Fruit fly (Drosophila melanogaster) whole organism, embryonic: Measurements from ENCODE around the gene ssp3.

Source experiments
- CG10543 ChIP-seq: fragments of 200-800 bp; sonication (Bioruptor generic); optimal IDR thresholded peaks from 3 replicates; lab custom pipeline; 2017; ENCODE audit warnings: missing biosample characterization, mild to moderate bottlenecking, missing genetic modification characterization, moderate library complexity
- CG12104 ChIP-seq: fragments of 200-800 bp; sonication (Bioruptor generic); optimal IDR thresholded peaks from 3 replicates; lab custom pipeline; 2016; ENCODE audit warnings: missing biosample characterization, missing genetic modification characterization
- CG14965 ChIP-seq: fragments of 200-800 bp; sonication (Bioruptor generic); optimal IDR thresholded peaks from 2 replicates; lab custom pipeline; 2016; ENCODE audit warnings: missing biosample characterization, missing genetic modification characterization, borderline replicate concordance
- CG17385 ChIP-seq: fragments of 200-800 bp; sonication (Bioruptor generic); optimal IDR thresholded peaks from 3 replicates; lab custom pipeline; 2018; ENCODE audit warnings: missing biosample characterization, mild to moderate bottlenecking, missing genetic modification characterization
- CG17829 ChIP-seq: fragments of 200-800 bp; optimal IDR thresholded peaks from 2 replicates; lab custom pipeline; 2019; ENCODE audit warnings: missing biosample characterization, mild to moderate bottlenecking, missing genetic modification characterization, moderate library complexity
- CG1832 ChIP-seq: fragments of 200-800 bp; sonication (Bioruptor generic); optimal IDR thresholded peaks from 2 replicates; lab custom pipeline; 2017; ENCODE audit warnings: missing biosample characterization, mild to moderate bottlenecking, missing genetic modification characterization, inconsistent platforms
- CG18599 ChIP-seq: fragments of 200-800 bp; sonication (Bioruptor generic); optimal IDR thresholded peaks from 3 replicates; lab custom pipeline; 2017; ENCODE audit warnings: missing biosample characterization, missing genetic modification characterization, mild to moderate bottlenecking, moderate library complexity, missing genetic modification reagents
- CG2712 ChIP-seq: fragments of 200-800 bp; optimal IDR thresholded peaks from 3 replicates; lab custom pipeline; 2019; ENCODE audit warnings: missing biosample characterization, mild to moderate bottlenecking, missing genetic modification characterization, moderate library complexity
- CG3163 ChIP-seq: fragments of 200-800 bp; sonication (Bioruptor generic); optimal IDR thresholded peaks from 3 replicates; lab custom pipeline; 2016; ENCODE audit warnings: missing biosample characterization, missing genetic modification characterization
- CG33557 ChIP-seq: fragments of 200-800 bp; sonication (Bioruptor generic); optimal IDR thresholded peaks from 2 replicates; lab custom pipeline; 2019; ENCODE audit warnings: missing biosample characterization, mild to moderate bottlenecking, missing genetic modification characterization, moderate library complexity
- CG3847 ChIP-seq: fragments of 200-800 bp; sonication (Bioruptor generic); IDR thresholded peaks from 2 replicates; pipeline ENCODE4 v1.3.6; 2022; ENCODE audit warnings: missing biosample characterization, missing genetic modification characterization
- CG4707 ChIP-seq: fragments of 200-800 bp; sonication (Bioruptor generic); optimal IDR thresholded peaks from 2 replicates; lab custom pipeline; 2018; ENCODE audit warnings: missing biosample characterization, mild to moderate bottlenecking, missing genetic modification characterization, moderate library complexity
- CG6813 ChIP-seq: fragments of 200-800 bp; sonication (Bioruptor generic); optimal IDR thresholded peaks from 2 replicates; lab custom pipeline; 2017; ENCODE audit warnings: missing biosample characterization, missing genetic modification characterization, mild to moderate bottlenecking, moderate library complexity, missing genetic modification reagents
- CG7556 ChIP-seq: fragments of 200-800 bp; sonication (Bioruptor generic); optimal IDR thresholded peaks from 2 replicates; lab custom pipeline; 2017; ENCODE audit warnings: missing biosample characterization, mild to moderate bottlenecking, missing genetic modification characterization
- CG8290 ChIP-seq, 3 experiments: fragments of 200-800 bp; sonication (Bioruptor generic); optimal IDR thresholded peaks; 2 replicates each; lab custom pipeline; 2016 to 2019; ENCODE audit warnings: missing biosample characterization in 3 of 3, missing genetic modification characterization in 3 of 3, mild to moderate bottlenecking in 2 of 3, moderate library complexity in 1 of 3
- CG8924 ChIP-seq: fragments of 200-800 bp; optimal IDR thresholded peaks from 3 replicates; lab custom pipeline; 2019; ENCODE audit warnings: missing biosample characterization, mild to moderate bottlenecking, missing genetic modification characterization, moderate library complexity
- Dip3 ChIP-seq: fragments of 200-800 bp; sonication (Bioruptor generic); optimal IDR thresholded peaks from 3 replicates; lab custom pipeline; 2016; ENCODE audit warnings: missing biosample characterization, missing genetic modification characterization
- HmgZ ChIP-seq: fragments of 200-800 bp; sonication (Bioruptor generic); optimal IDR thresholded peaks from 2 replicates; lab custom pipeline; 2018; ENCODE audit warnings: missing biosample characterization, mild to moderate bottlenecking, missing genetic modification characterization
- Hmr ChIP-seq: fragments of 200-800 bp; sonication (Bioruptor generic); optimal IDR thresholded peaks from 3 replicates; lab custom pipeline; 2017; ENCODE audit warnings: mild to moderate bottlenecking, missing biosample characterization, missing genetic modification reagents, missing genetic modification characterization
- Lhr ChIP-seq: fragments of 200-800 bp; sonication (Bioruptor generic); optimal IDR thresholded peaks from 3 replicates; lab custom pipeline; 2017; ENCODE audit warnings: mild to moderate bottlenecking, missing biosample characterization, missing genetic modification reagents, missing genetic modification characterization
- NC2α ChIP-seq: fragments of 200-800 bp; sonication (Bioruptor generic); optimal IDR thresholded peaks from 2 replicates; lab custom pipeline; 2016; ENCODE audit warnings: missing biosample characterization, missing genetic modification characterization
- Poxn ChIP-seq: fragments of 200-800 bp; sonication (Bioruptor generic); IDR thresholded peaks from 2 replicates; pipeline ENCODE4 v1.3.6; 2022; ENCODE audit warnings: missing biosample characterization, missing genetic modification characterization
- Sox100B ChIP-seq: fragments of 200-800 bp; sonication (Bioruptor generic); optimal IDR thresholded peaks from 3 replicates; lab custom pipeline; 2018; ENCODE audit warnings: missing biosample characterization, mild to moderate bottlenecking, missing genetic modification characterization
- Sry-δ ChIP-seq: fragments of 200-800 bp; sonication (Bioruptor generic); optimal IDR thresholded peaks from 2 replicates; lab custom pipeline; 2016; ENCODE audit warnings: missing biosample characterization, missing genetic modification characterization
- Taf1 ChIP-seq: fragments of 200-800 bp; sonication (Bioruptor generic); IDR thresholded peaks from 2 replicates; pipeline ENCODE4 v1.3.6; 2022; ENCODE audit warnings: missing biosample characterization, missing genetic modification characterization
- Usf ChIP-seq: fragments of 200-800 bp; sonication (Bioruptor generic); optimal IDR thresholded peaks from 2 replicates; lab custom pipeline; 2017; ENCODE audit warnings: missing genotype, missing biosample characterization, missing genetic modification characterization
- ac ChIP-seq: fragments of 200-800 bp; sonication (Bioruptor generic); optimal IDR thresholded peaks from 3 replicates; lab custom pipeline; 2017; ENCODE audit warnings: missing biosample characterization, mild to moderate bottlenecking, missing genetic modification characterization
- ato ChIP-seq: fragments of 200-800 bp; sonication (Bioruptor generic); IDR thresholded peaks from 2 replicates; pipeline ENCODE4 v1.3.6; 2022; ENCODE audit warnings: missing biosample characterization, missing genetic modification characterization; ENCODE audit not compliant: partially characterized antibody
- bab2 ChIP-seq: fragments of 200-800 bp; sonication (Bioruptor generic); optimal IDR thresholded peaks from 2 replicates; lab custom pipeline; 2016; ENCODE audit warnings: missing biosample characterization, missing genetic modification characterization
- cad ChIP-seq: fragments of >200 bp; optimal IDR thresholded peaks from 2 replicates; lab custom pipeline; 2017; ENCODE audit warnings: missing biosample characterization, missing genetic modification characterization
- crp ChIP-seq, 2 experiments: fragments of 200-800 bp; sonication (Bioruptor generic); optimal IDR thresholded peaks; 2 replicates in 1 of 2; 3 replicates in 1 of 2; lab custom pipeline; 2017; ENCODE audit warnings: missing biosample characterization in 2 of 2, missing genetic modification characterization in 2 of 2, mild to moderate bottlenecking in 1 of 2, moderate library complexity in 1 of 2
- cwo ChIP-seq: fragments of 200-800 bp; sonication (Bioruptor generic); optimal IDR thresholded peaks from 3 replicates; lab custom pipeline; 2017; ENCODE audit warnings: missing biosample characterization, missing genetic modification characterization, mild to moderate bottlenecking, moderate library complexity, missing genetic modification reagents
- dmrt99B ChIP-seq: fragments of 200-800 bp; sonication (Bioruptor generic); optimal IDR thresholded peaks from 2 replicates; lab custom pipeline; 2018; ENCODE audit warnings: missing biosample characterization, mild to moderate bottlenecking, missing genetic modification characterization, moderate library complexity
- en ChIP-seq: fragments of 200-800 bp; sonication (Bioruptor generic); optimal IDR thresholded peaks from 2 replicates; lab custom pipeline; 2016; ENCODE audit warnings: missing biosample characterization, missing genetic modification characterization
- exex ChIP-seq: fragments of 200-800 bp; sonication (Bioruptor generic); optimal IDR thresholded peaks from 4 replicates; lab custom pipeline; 2018; ENCODE audit warnings: missing biosample characterization, mild to moderate bottlenecking, missing genetic modification characterization, moderate library complexity
- fu2 ChIP-seq: fragments of 200-800 bp; sonication (Bioruptor generic); optimal IDR thresholded peaks from 2 replicates; lab custom pipeline; 2016; ENCODE audit warnings: missing biosample characterization, missing genetic modification characterization
- gcm ChIP-seq: fragments of 200-800 bp; sonication (Bioruptor generic); optimal IDR thresholded peaks from 2 replicates; lab custom pipeline; 2019; ENCODE audit warnings: missing biosample characterization, mild to moderate bottlenecking, missing genetic modification characterization, moderate library complexity
- insv ChIP-seq, 2 experiments: fragments of 200-800 bp; sonication (Bioruptor generic); optimal IDR thresholded peaks; 3 replicates each; lab custom pipeline; 2016 to 2018; ENCODE audit warnings: missing biosample characterization in 2 of 2, missing genetic modification characterization in 2 of 2
- klu ChIP-seq: fragments of 200-800 bp; sonication (Bioruptor generic); IDR thresholded peaks from 2 replicates; pipeline ENCODE4 v1.3.6; 2022; ENCODE audit warnings: missing biosample characterization, missing genetic modification characterization
- lilli ChIP-seq: fragments of 200-800 bp; sonication (Bioruptor generic); optimal IDR thresholded peaks from 3 replicates; lab custom pipeline; 2016; ENCODE audit warnings: missing biosample characterization, missing genetic modification characterization
- nom ChIP-seq: fragments of 200-800 bp; sonication (Bioruptor generic); optimal IDR thresholded peaks from 2 replicates; lab custom pipeline; 2017; ENCODE audit warnings: missing biosample characterization, missing genetic modification characterization, mild to moderate bottlenecking, moderate library complexity, missing genetic modification reagents
- onecut ChIP-seq: fragments of 200-800 bp; sonication (Bioruptor generic); IDR thresholded peaks from 2 replicates; pipeline ENCODE4 v1.3.6; 2022; ENCODE audit warnings: missing biosample characterization, missing genetic modification characterization
- p53 ChIP-seq: fragments of 200-800 bp; sonication (Bioruptor generic); optimal IDR thresholded peaks from 2 replicates; lab custom pipeline; 2016; ENCODE audit warnings: missing biosample characterization, missing genetic modification characterization
- sd ChIP-seq: fragments of 200-800 bp; sonication (Bioruptor generic); optimal IDR thresholded peaks from 3 replicates; lab custom pipeline; 2018; ENCODE audit warnings: missing biosample characterization, mild to moderate bottlenecking, missing genetic modification characterization, moderate library complexity
- seq ChIP-seq: fragments of 200-800 bp; sonication (Bioruptor generic); IDR thresholded peaks from 2 replicates; pipeline ENCODE4 v1.3.6; 2022; ENCODE audit warnings: missing biosample characterization, missing genetic modification characterization
- slp2 ChIP-seq: fragments of 200-800 bp; sonication (Bioruptor generic); optimal IDR thresholded peaks from 2 replicates; lab custom pipeline; 2016; ENCODE audit warnings: missing biosample characterization, missing genetic modification characterization
- tx ChIP-seq: fragments of 200-800 bp; sonication (Bioruptor generic); optimal IDR thresholded peaks from 2 replicates; lab custom pipeline; 2016; ENCODE audit warnings: missing biosample characterization, missing genetic modification characterization
- vfl ChIP-seq: fragments of 200-800 bp; sonication (Bioruptor generic); optimal IDR thresholded peaks from 2 replicates; lab custom pipeline; 2016; ENCODE audit warnings: missing biosample characterization, missing genetic modification characterization
- yki ChIP-seq: fragments of >200 bp; optimal IDR thresholded peaks from 3 replicates; lab custom pipeline; 2018

The ssp3 gene

DNA sequence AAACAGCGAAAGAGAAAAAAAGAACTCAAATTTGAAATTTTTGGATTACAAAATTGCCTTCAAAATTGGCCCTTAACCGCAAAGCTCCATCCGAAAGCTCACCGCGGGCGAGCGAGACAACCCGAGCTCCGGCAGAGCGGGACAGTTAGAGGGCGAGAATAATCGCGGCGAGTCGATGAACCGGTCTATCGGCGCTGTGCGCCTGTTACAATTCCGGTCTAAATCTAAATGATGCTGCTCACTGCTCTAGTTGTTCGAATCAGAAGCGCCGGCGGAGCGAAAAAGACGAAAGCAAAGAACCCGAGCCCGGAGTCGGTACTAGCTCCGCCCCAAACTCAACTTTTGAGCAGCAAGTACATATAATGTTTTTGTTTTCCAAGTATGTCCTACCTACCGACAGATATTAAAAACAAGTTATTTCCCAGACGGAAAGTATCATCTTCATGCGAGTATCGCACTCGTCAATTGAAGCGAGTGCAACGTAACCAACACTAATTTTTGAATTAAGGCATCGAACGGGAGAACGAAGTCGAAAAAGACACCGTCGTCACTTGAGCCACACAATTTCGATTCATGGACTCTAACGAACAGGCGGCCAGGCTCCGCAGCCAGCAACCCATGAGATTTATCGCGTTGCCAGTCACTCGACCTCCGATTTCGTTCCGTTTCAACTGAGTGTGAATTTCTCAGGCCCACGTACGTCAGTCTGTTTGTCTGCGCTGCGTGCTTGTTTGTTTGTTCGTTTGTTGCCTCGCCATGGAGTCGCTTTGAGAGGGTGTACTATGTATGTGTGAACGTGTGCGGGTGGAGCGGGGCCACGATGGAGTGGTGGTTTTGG, 634 bp upstream of the ssp3 start (continued):
- TF ChIP-seq cad (no peak), CG18599 (GFP tag; lab: Kevin White, UChicago) (no peak), ato (no peak), CG3163 (GFP tag; lab: Kevin White, UChicago) (no peak), exex (tag; lab: Kevin White, UChicago) (peak; percentile 40), Dip3 (GFP tag; lab: Kevin White, UChicago) (no peak), CG4707 (GFP tag; lab: Kevin White, UChicago) (no peak), fu2 (no peak), nom (peak; percentile 45), CG33557 (GFP tag; lab: Kevin White, UChicago) (no peak), slp2 (GFP tag; lab: Kevin White, UChicago) (no peak), CG8924 (tag; lab: Kevin White, UChicago) (peak; percentile 1), CG3847 (GFP tag; lab: Robert Waterston, UW) (no peak), CG12104 (GFP tag; lab: Kevin White, UChicago) (no peak), Sox100B (GFP tag; lab: Kevin White, UChicago) (no peak), CG2712 (peak; percentile 0), crp (GFP tag; optimal IDR thresholded peaks at IDR 0.05; lab: Kevin White, UChicago) (no peak), CG6813 (GFP tag; lab: Kevin White, UChicago) (peak; percentile 21), lilli (GFP tag; lab: Kevin White, UChicago) (no peak), onecut (GFP tag; lab: Robert Waterston, UW) (no peak), klu (no peak), Taf1 (GFP tag; lab: Robert Waterston, UW) (no peak), HmgZ (tag; lab: Kevin White, UChicago) (no peak), Lhr (GFP tag; lab: Kevin White, UChicago) (peak; percentile 99), p53 (GFP tag; lab: Kevin White, UChicago) (no peak), cwo (GFP tag; lab: Kevin White, UChicago) (peak; percentile 24), NC2α (GFP tag; lab: Kevin White, UChicago) (no peak), bab2 (GFP tag; lab: Kevin White, UChicago) (no peak), sd (tag; lab: Kevin White, UChicago) (peak; percentile 54), Sry-δ (GFP tag; lab: Kevin White, UChicago) (peak; percentile 61), dmrt99B (tag; lab: Kevin White, UChicago) (peak; percentile 38), vfl (GFP tag; lab: Kevin White, UChicago) (no peak), CG8290 (GFP tag; optimal IDR thresholded peaks at IDR 0.05; lab: Kevin White, UChicago) (no peak), CG8290 (tag; optimal IDR thresholded peaks at IDR 0.05; lab: Kevin White, UChicago) (peak in 1 of 2 experiments; percentile 76), tx (GFP tag; lab: Kevin White, UChicago) (no peak), Usf (no peak), CG17385 (GFP tag; lab: Kevin White, UChicago) (no peak), ac (no peak), CG17829 (tag; lab: Kevin White, UChicago) (no peak), insv (GFP tag; optimal IDR thresholded peaks at IDR 0.05; lab: Kevin White, UChicago) (peak in 1 of 2 experiments; percentile 75), CG7556 (GFP tag; lab: Kevin White, UChicago) (no peak), en (GFP tag; lab: Kevin White, UChicago) (no peak), seq (GFP tag; lab: Robert Waterston, UW) (no peak), CG1832 (peak; percentile 98), gcm (GFP tag; lab: Kevin White, UChicago) (no peak), Hmr (GFP tag; lab: Kevin White, UChicago) (peak; percentile 79), CG14965 (GFP tag; lab: Kevin White, UChicago) (no peak), CG10543 (GFP tag; lab: Kevin White, UChicago) (peak; percentile 82), yki (lab: Kevin White, UChicago) (no peak), Poxn (GFP tag; lab: Robert Waterston, UW) (no peak)
